Worm (Caenorhabditis elegans): ENCODE results near the gene T26C11.9.

DNA sequence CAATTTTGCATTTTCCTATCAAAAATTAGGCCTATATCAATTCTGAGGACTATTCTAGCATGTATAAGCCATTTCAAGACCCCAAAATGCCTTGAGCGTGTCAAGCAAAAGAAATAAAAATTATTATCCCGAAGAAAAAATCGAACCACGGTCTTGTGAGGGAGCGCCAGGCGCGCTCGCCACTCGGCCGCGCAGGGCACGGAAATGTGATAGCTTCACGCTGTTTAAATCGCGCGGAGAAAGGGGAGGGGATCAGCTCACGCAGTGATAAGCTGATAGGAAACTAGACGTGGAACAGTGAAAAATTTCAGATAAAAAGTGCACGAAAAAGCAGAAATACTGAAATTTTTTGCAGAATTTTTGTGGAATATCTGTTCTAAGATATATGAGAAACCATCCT lies 15.9 kb downstream of the T26C11.9 start:
- 0 out of 2 replicates have a peak, but pooled peaks have one; percentile 33 for TF ChIP-seq lir-1 (GFP tag; conservative IDR thresholded peaks at IDR 0.05)
- peak; percentile 36 for TF ChIP-seq nhr-179 (tag; optimal IDR thresholded peaks at IDR 0.05)
